Worm (Caenorhabditis elegans): Measurements from ENCODE around the gene F53B1.2.

Gene F53B1.2

ce11 chrX:2144875-2145274 lies 36.1 kb downstream of the F53B1.2 start:
- no peak for TF ChIP-seq unc-62 (GFP tag; optimal IDR thresholded peaks at IDR 0.05)

- TF ChIP-seq unc-62 (GFP tag; optimal IDR thresholded peaks at IDR 0.05) = no peak
Measured at ce11 chrX:2145629-2146028, 36.8 kb downstream of the F53B1.2 start, which contains the start of gene dpy-3. TSS of gene dpy-3 (minus strand) at chrX:2145647.

- no peak for TF ChIP-seq unc-62 (GFP tag; optimal IDR thresholded peaks at IDR 0.05)
Measured at ce11 chrX:2150006-2150405, 41.2 kb downstream of the F53B1.2 start, which contains the start of gene npax-2. TSS of gene npax-2 (minus strand) at chrX:2150106.

- TF ChIP-seq unc-62 (GFP tag; optimal IDR thresholded peaks at IDR 0.05) = no peak
Measured at ce11 chrX:2152062-2152461, 43.3 kb downstream of the F53B1.2 start.

- TF ChIP-seq unc-62 (GFP tag; optimal IDR thresholded peaks at IDR 0.05) = no peak
Measured at ce11 chrX:2153780-2154179, 45.0 kb downstream of the F53B1.2 start.

- no peak for TF ChIP-seq unc-62 (GFP tag; optimal IDR thresholded peaks at IDR 0.05)
Measured at ce11 chrX:2157855-2158254, 49.1 kb downstream of the F53B1.2 start.

Measured in whole organism, dauer.